Worm (Caenorhabditis elegans) whole organism, L3 larva: ENCODE measurements around the gene ndab-1.

ENCODE experiments used
- ZK546.5 ChIP-seq: sonication (generic microtip); optimal IDR thresholded peaks from 2 replicates; lab custom pipeline; 2017; ENCODE audit warnings: missing biosample characterization, missing genetic modification characterization
- aly-2 ChIP-seq: fragments of 150-350 bp; optimal IDR thresholded peaks from 2 replicates; lab custom pipeline; 2014; ENCODE audit warnings: missing biosample characterization, missing genetic modification characterization
- ceh-82 ChIP-seq: fragments of 150-350 bp; optimal IDR thresholded peaks from 2 replicates; lab custom pipeline; 2014; ENCODE audit warnings: missing biosample characterization, missing genetic modification characterization
- ceh-9 ChIP-seq: sonication (generic microtip); optimal IDR thresholded peaks from 2 replicates; lab custom pipeline; 2018; ENCODE audit warnings: missing biosample characterization, missing genetic modification characterization
- elt-2 ChIP-seq: sonication (generic microtip); optimal IDR thresholded peaks from 2 replicates; lab custom pipeline; 2016; ENCODE audit warnings: missing genetic modification reagents, mild to moderate bottlenecking, missing genetic modification characterization, missing compliant biosample characterization
- hmg-11 ChIP-seq: sonication (generic microtip); optimal IDR thresholded peaks from 2 replicates; lab custom pipeline; 2016; ENCODE audit warnings: missing genetic modification characterization, missing compliant biosample characterization
- jun-1 ChIP-seq: fragments of 150-350 bp; optimal IDR thresholded peaks from 2 replicates; lab custom pipeline; 2014; ENCODE audit warnings: missing biosample characterization, missing genetic modification reagents, missing genetic modification characterization
- lsy-12 ChIP-seq: sonication (generic microtip); optimal IDR thresholded peaks from 2 replicates; lab custom pipeline; 2016; ENCODE audit warnings: mild to moderate bottlenecking, missing genetic modification characterization, missing compliant biosample characterization
- mdl-1 ChIP-seq: fragments of 150-350 bp; optimal IDR thresholded peaks from 2 replicates; lab custom pipeline; 2014; ENCODE audit warnings: missing biosample characterization, missing genetic modification characterization
- nfya-1 ChIP-seq: sonication (generic microtip); optimal IDR thresholded peaks from 2 replicates; lab custom pipeline; 2017; ENCODE audit warnings: missing genetic modification characterization, mild to moderate bottlenecking, missing compliant biosample characterization, antibody characterized with exemption, moderate library complexity; ENCODE audit not compliant: insufficient read depth
- nhr-25 ChIP-seq: sonication (generic microtip); optimal IDR thresholded peaks from 2 replicates; lab custom pipeline; 2017; ENCODE audit warnings: missing biosample characterization, missing genetic modification characterization
- nhr-28 ChIP-seq: fragments of 150-350 bp; optimal IDR thresholded peaks from 2 replicates; lab custom pipeline; 2014; ENCODE audit warnings: missing biosample characterization, missing genetic modification characterization
- nhr-77 ChIP-seq: fragments of 150-350 bp; optimal IDR thresholded peaks from 2 replicates; lab custom pipeline; 2014; ENCODE audit warnings: missing biosample characterization, missing genetic modification characterization
- sea-2 ChIP-seq: fragments of 150-350 bp; sonication (generic microtip); optimal IDR thresholded peaks from 4 replicates; lab custom pipeline; 2014; ENCODE audit warnings: missing biosample characterization, missing genetic modification reagents, missing genetic modification characterization
- ztf-11 ChIP-seq: fragments of 150-350 bp; optimal IDR thresholded peaks from 2 replicates; lab custom pipeline; 2014; ENCODE audit warnings: missing biosample characterization, missing genetic modification characterization
- ztf-4 ChIP-seq: fragments of 150-350 bp; optimal IDR thresholded peaks from 2 replicates; lab custom pipeline; 2014; ENCODE audit warnings: missing biosample characterization, missing genetic modification characterization

ndab-1 gene

DNA sequence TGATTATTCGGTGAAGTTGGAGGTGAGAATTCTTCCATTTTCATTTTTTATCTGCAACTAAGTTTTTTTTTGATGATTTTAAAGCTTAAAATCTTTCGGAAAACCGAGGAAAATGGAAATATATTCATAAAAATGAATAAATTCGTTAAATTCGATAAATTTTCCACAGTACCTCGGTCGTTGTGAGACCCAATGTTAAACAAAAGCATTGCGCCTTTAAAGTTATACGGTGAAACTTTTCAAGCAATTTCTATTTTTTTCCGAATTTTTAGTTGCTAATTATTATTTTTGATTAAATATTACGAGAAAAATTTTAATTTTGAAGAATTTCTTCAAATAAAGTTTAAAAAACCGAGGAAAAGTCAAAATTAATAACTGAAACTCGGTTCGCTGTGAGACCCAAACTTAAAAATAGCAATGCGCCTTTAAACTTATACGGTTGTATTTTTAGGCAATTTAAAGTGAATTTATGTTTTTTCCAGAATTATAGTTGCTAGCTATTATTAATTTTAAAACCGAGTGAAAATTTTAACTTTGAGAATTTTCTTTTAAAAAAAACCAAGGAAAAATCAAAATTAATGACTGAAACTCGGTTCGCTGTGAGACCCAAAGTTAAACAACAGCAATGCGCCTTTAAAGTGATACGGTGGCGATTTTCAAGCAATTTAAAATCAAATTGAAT is 46.1 kb downstream of the ndab-1 start, which contains the start of gene taf-12:
Gene taf-12, minus strand, starts transcription at position 51 of the 682 bp plus-strand sequence.
- no peak for TF ChIP-seq nhr-25
- no peak for TF ChIP-seq lsy-12 (tag; lab: Kevin White, UChicago)
- TF ChIP-seq ztf-11: no peak
- no peak for TF ChIP-seq ZK546.5 (tag; lab: Kevin White, UChicago)
- no peak for TF ChIP-seq hmg-11 (tag; lab: Kevin White, UChicago)
- no peak for TF ChIP-seq ceh-82 (tag; lab: Kevin White, UChicago)
- no peak for TF ChIP-seq ceh-9
- TF ChIP-seq nfya-1 (tag; lab: Kevin White, UChicago): no peak
- no peak for TF ChIP-seq nhr-28
- no peak for TF ChIP-seq jun-1 (tag; lab: Kevin White, UChicago)
- TF ChIP-seq mdl-1 (tag; lab: Kevin White, UChicago): no peak
- no peak for TF ChIP-seq ztf-4 (tag; lab: Kevin White, UChicago)
- TF ChIP-seq aly-2 (tag; lab: Kevin White, UChicago): no peak
- TF ChIP-seq elt-2 (tag; lab: Kevin White, UChicago): no peak
- no peak for TF ChIP-seq nhr-77
- no peak for TF ChIP-seq sea-2

DNA sequence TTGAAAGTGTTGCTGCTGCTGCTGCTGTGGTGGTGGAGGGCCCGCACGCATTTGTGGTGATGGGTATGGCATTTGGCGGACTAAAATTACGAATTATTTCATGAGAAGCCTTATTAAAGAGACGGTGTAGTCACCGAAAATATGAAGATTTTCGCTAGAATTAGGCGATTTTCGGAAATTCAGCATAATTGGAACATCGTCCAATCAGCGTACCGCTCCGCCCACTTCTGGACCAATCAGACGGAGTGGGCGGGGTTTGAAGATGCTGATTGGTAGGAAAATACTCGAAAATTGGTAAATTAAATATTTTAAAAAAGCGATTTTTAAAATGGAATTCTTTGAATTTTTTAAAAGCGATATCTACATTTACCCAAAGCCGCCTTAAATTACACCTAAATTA is 49.4 kb downstream of the ndab-1 start:
- TF ChIP-seq nfya-1 (tag; lab: Kevin White, UChicago): peak; percentile 64
- TF ChIP-seq ztf-11: no peak
